Fruit fly (Drosophila melanogaster) whole organism, embryonic: ENCODE measurements around the gene CG9667.

Experiments used
- Atf6 ChIP-seq: fragments of 200-800 bp; sonication (Bioruptor generic); IDR thresholded peaks from 2 replicates; pipeline ENCODE4 v1.3.6; 2022; ENCODE audit warnings: missing biosample characterization, missing genetic modification characterization
- Awh ChIP-seq: fragments of 200-800 bp; sonication (Bioruptor generic); IDR thresholded peaks from 2 replicates; pipeline ENCODE4, ENCODE4 v1.3.6; 2022; ENCODE audit warnings: missing biosample characterization, missing genetic modification characterization
- B-H2 ChIP-seq: fragments of 200-800 bp; sonication (Bioruptor generic); optimal IDR thresholded peaks from 2 replicates; lab custom pipeline; 2018; ENCODE audit warnings: missing biosample characterization, mild to moderate bottlenecking, missing genetic modification characterization
- CG10209 ChIP-seq: fragments of 200-800 bp; sonication (Bioruptor generic); optimal IDR thresholded peaks from 3 replicates; lab custom pipeline; 2017; ENCODE audit warnings: missing biosample characterization, mild to moderate bottlenecking, missing genetic modification characterization, missing genetic modification reagents
- CG10431 ChIP-seq: fragments of 200-800 bp; sonication (Bioruptor generic); optimal IDR thresholded peaks from 3 replicates; lab custom pipeline; 2018; ENCODE audit warnings: missing biosample characterization, mild to moderate bottlenecking, missing genetic modification characterization
- CG10959 ChIP-seq: fragments of 200-800 bp; sonication (Bioruptor generic); IDR thresholded peaks from 2 replicates; pipeline ENCODE4 v1.3.6; 2022; ENCODE audit warnings: missing biosample characterization, missing genetic modification characterization
- CG11247 ChIP-seq: fragments of 200-800 bp; sonication (Bioruptor generic); IDR thresholded peaks from 2 replicates; pipeline ENCODE4 v1.3.6; 2022; ENCODE audit warnings: missing biosample characterization, missing genetic modification characterization
- CG14050 ChIP-seq: fragments of 200-800 bp; sonication (Bioruptor generic); IDR thresholded peaks from 3 replicates; pipeline ENCODE4 v1.3.6; 2022; ENCODE audit warnings: missing biosample characterization, missing genetic modification characterization
- CG1529 ChIP-seq: fragments of 200-800 bp; sonication (Bioruptor generic); optimal IDR thresholded peaks from 3 replicates; lab custom pipeline; 2018; ENCODE audit warnings: missing biosample characterization, missing genetic modification characterization
- CG18599 ChIP-seq: fragments of 200-800 bp; sonication (Bioruptor generic); optimal IDR thresholded peaks from 3 replicates; lab custom pipeline; 2017; ENCODE audit warnings: missing biosample characterization, missing genetic modification characterization, mild to moderate bottlenecking, moderate library complexity, missing genetic modification reagents
- CG31388 ChIP-seq: fragments of 200-800 bp; sonication (Bioruptor generic); optimal IDR thresholded peaks from 2 replicates; lab custom pipeline; 2016; ENCODE audit warnings: missing biosample characterization, missing genetic modification characterization
- CG33557 ChIP-seq: fragments of 200-800 bp; sonication (Bioruptor generic); optimal IDR thresholded peaks from 2 replicates; lab custom pipeline; 2019; ENCODE audit warnings: missing biosample characterization, mild to moderate bottlenecking, missing genetic modification characterization, moderate library complexity
- CG3407 ChIP-seq: fragments of 200-800 bp; sonication (Bioruptor generic); optimal IDR thresholded peaks from 2 replicates; lab custom pipeline; 2018; ENCODE audit warnings: missing biosample characterization, mild to moderate bottlenecking, missing genetic modification characterization
- CG3847 ChIP-seq: fragments of 200-800 bp; sonication (Bioruptor generic); IDR thresholded peaks from 2 replicates; pipeline ENCODE4 v1.3.6; 2022; ENCODE audit warnings: missing biosample characterization, missing genetic modification characterization
- CG3995 ChIP-seq: fragments of 200-800 bp; sonication (Bioruptor generic); optimal IDR thresholded peaks from 3 replicates; lab custom pipeline; 2016; ENCODE audit warnings: missing biosample characterization, missing genetic modification characterization
- CG4328 ChIP-seq: fragments of 200-800 bp; sonication (Bioruptor generic); optimal IDR thresholded peaks from 3 replicates; lab custom pipeline; 2017; ENCODE audit warnings: missing biosample characterization, missing genetic modification reagents, missing genetic modification characterization
- CG8290 ChIP-seq, 3 experiments: fragments of 200-800 bp; sonication (Bioruptor generic); optimal IDR thresholded peaks; 2 replicates each; lab custom pipeline; 2016 to 2019; ENCODE audit warnings: missing biosample characterization in 3 of 3, missing genetic modification characterization in 3 of 3, mild to moderate bottlenecking in 2 of 3, moderate library complexity in 1 of 3
- CG8478 ChIP-seq: fragments of >200 bp; optimal IDR thresholded peaks from 2 replicates; lab custom pipeline; 2018
- CG8765 ChIP-seq: fragments of 200-800 bp; sonication (Bioruptor generic); IDR thresholded peaks from 2 replicates; pipeline ENCODE4 v1.3.6; 2022; ENCODE audit warnings: missing biosample characterization, missing genetic modification characterization
- CoRest ChIP-seq: fragments of 200-800 bp; sonication (Bioruptor generic); optimal IDR thresholded peaks from 3 replicates; lab custom pipeline; 2018; ENCODE audit warnings: missing biosample characterization, mild to moderate bottlenecking, missing genetic modification characterization, moderate library complexity
- E2f2 ChIP-seq: fragments of 200-800 bp; sonication (Bioruptor generic); IDR thresholded peaks from 2 replicates; pipeline ENCODE4 v1.3.6; 2022; ENCODE audit warnings: missing biosample characterization, missing genetic modification characterization
- ERR ChIP-seq: fragments of 200-800 bp; sonication (Bioruptor generic); optimal IDR thresholded peaks from 2 replicates; lab custom pipeline; 2016; ENCODE audit warnings: missing biosample characterization, missing genetic modification characterization
- Gsc ChIP-seq: fragments of 200-800 bp; sonication (Bioruptor generic); IDR thresholded peaks from 2 replicates; pipeline ENCODE4 v1.3.6; 2022; ENCODE audit warnings: missing biosample characterization, missing genetic modification characterization
- Lhr ChIP-seq: fragments of 200-800 bp; sonication (Bioruptor generic); optimal IDR thresholded peaks from 3 replicates; lab custom pipeline; 2017; ENCODE audit warnings: mild to moderate bottlenecking, missing biosample characterization, missing genetic modification reagents, missing genetic modification characterization
- MESR4 ChIP-seq: fragments of 200-800 bp; sonication (Bioruptor generic); optimal IDR thresholded peaks from 2 replicates; lab custom pipeline; 2018; ENCODE audit warnings: missing biosample characterization, mild to moderate bottlenecking, missing genetic modification characterization, moderate library complexity
- Med ChIP-seq: fragments of 200-800 bp; sonication (Bioruptor generic); peaks from one replicate; lab custom pipeline; 2016; ENCODE audit warnings: missing biosample characterization, missing genetic modification characterization, mild to moderate bottlenecking, inconsistent platforms, moderate library complexity
- Neu2 ChIP-seq: fragments of 200-800 bp; sonication (Bioruptor generic); optimal IDR thresholded peaks from 3 replicates; lab custom pipeline; 2016; ENCODE audit warnings: missing biosample characterization, missing genetic modification characterization, borderline replicate concordance
- Oli ChIP-seq: fragments of 200-800 bp; sonication (Bioruptor generic); optimal IDR thresholded peaks from 2 replicates; lab custom pipeline; 2018; ENCODE audit warnings: missing biosample characterization, mild to moderate bottlenecking, missing genetic modification characterization, moderate library complexity
- Sox100B ChIP-seq: fragments of 200-800 bp; sonication (Bioruptor generic); optimal IDR thresholded peaks from 3 replicates; lab custom pipeline; 2018; ENCODE audit warnings: missing biosample characterization, mild to moderate bottlenecking, missing genetic modification characterization
- bab2 ChIP-seq: fragments of 200-800 bp; sonication (Bioruptor generic); optimal IDR thresholded peaks from 2 replicates; lab custom pipeline; 2016; ENCODE audit warnings: missing biosample characterization, missing genetic modification characterization
- bsh ChIP-seq, 2 experiments: fragments of 200-800 bp; sonication (Bioruptor generic); optimal IDR thresholded peaks; 2 replicates each; lab custom pipeline; 2017 to 2018; ENCODE audit warnings: mild to moderate bottlenecking in 2 of 2, missing biosample characterization in 2 of 2, missing genetic modification characterization in 2 of 2, moderate library complexity in 1 of 2
- crol ChIP-seq: fragments of 200-800 bp; sonication (Bioruptor generic); IDR thresholded peaks from 2 replicates; pipeline ENCODE4 v1.3.6; 2022; ENCODE audit warnings: missing biosample characterization, missing genetic modification characterization
- ems ChIP-seq: fragments of 200-800 bp; sonication (Bioruptor generic); optimal IDR thresholded peaks from 3 replicates; lab custom pipeline; 2016; ENCODE audit warnings: missing biosample characterization, missing genetic modification characterization
- grn ChIP-seq: fragments of 200-800 bp; sonication (Bioruptor generic); optimal IDR thresholded peaks from 3 replicates; lab custom pipeline; 2017; ENCODE audit warnings: missing biosample characterization, missing genetic modification characterization
- gsb ChIP-seq: fragments of 200-800 bp; sonication (Bioruptor generic); IDR thresholded peaks from 2 replicates; pipeline ENCODE4 v1.3.6; 2022; ENCODE audit warnings: missing biosample characterization, missing genetic modification characterization
- gsb-n ChIP-seq: fragments of 200-800 bp; sonication (Bioruptor generic); optimal IDR thresholded peaks from 3 replicates; lab custom pipeline; 2018; ENCODE audit warnings: missing biosample characterization, mild to moderate bottlenecking, missing genetic modification characterization
- gt ChIP-seq: fragments of 200-800 bp; sonication (Bioruptor generic); IDR thresholded peaks from 2 replicates; pipeline ENCODE4 v1.3.6; 2022; ENCODE audit warnings: missing biosample characterization, missing genetic modification characterization
- her ChIP-seq: fragments of 200-800 bp; sonication (Bioruptor generic); optimal IDR thresholded peaks from 2 replicates; lab custom pipeline; 2016; ENCODE audit warnings: missing biosample characterization, missing genetic modification characterization
- kay ChIP-seq: fragments of 200-800 bp; sonication (Bioruptor generic); optimal IDR thresholded peaks from 2 replicates; lab custom pipeline; 2016; ENCODE audit warnings: missing biosample characterization, missing genetic modification characterization
- lilli ChIP-seq: fragments of 200-800 bp; sonication (Bioruptor generic); optimal IDR thresholded peaks from 3 replicates; lab custom pipeline; 2016; ENCODE audit warnings: missing biosample characterization, missing genetic modification characterization
- lola ChIP-seq, 3 experiments: fragments of >200 bp in 2 of 3; fragments of 200-800 bp in 1 of 3; sonication (Bioruptor generic) in 1 of 3; optimal IDR thresholded peaks; 2 replicates each; lab custom pipeline; 2017 to 2019; ENCODE audit warnings: missing biosample characterization in 3 of 3, missing genetic modification characterization in 3 of 3, mild to moderate bottlenecking in 1 of 3, moderate library complexity in 1 of 3
- nerfin-1 ChIP-seq: fragments of 200-800 bp; sonication (Bioruptor generic); optimal IDR thresholded peaks from 3 replicates; lab custom pipeline; 2019; ENCODE audit warnings: missing biosample characterization, mild to moderate bottlenecking, missing genetic modification characterization, moderate library complexity
- oc ChIP-seq: fragments of 200-800 bp; sonication (Bioruptor generic); optimal IDR thresholded peaks from 2 replicates; lab custom pipeline; 2018; ENCODE audit warnings: missing biosample characterization, mild to moderate bottlenecking, missing genetic modification characterization, moderate library complexity
- otp ChIP-seq: fragments of 200-800 bp; sonication (Bioruptor generic); IDR thresholded peaks from 3 replicates; pipeline ENCODE4, ENCODE4 v1.3.6; 2022; ENCODE audit warnings: missing biosample characterization, missing genetic modification characterization
- sd ChIP-seq: fragments of 200-800 bp; sonication (Bioruptor generic); optimal IDR thresholded peaks from 3 replicates; lab custom pipeline; 2018; ENCODE audit warnings: missing biosample characterization, mild to moderate bottlenecking, missing genetic modification characterization, moderate library complexity
- tup ChIP-seq: fragments of 200-800 bp; sonication (Bioruptor generic); optimal IDR thresholded peaks from 2 replicates; lab custom pipeline; 2016; ENCODE audit warnings: missing biosample characterization, mild to moderate bottlenecking, missing genetic modification characterization, moderate library complexity
- unpg ChIP-seq: fragments of 200-800 bp; sonication (Bioruptor generic); optimal IDR thresholded peaks from 3 replicates; lab custom pipeline; 2018; ENCODE audit warnings: missing biosample characterization, mild to moderate bottlenecking, missing genetic modification characterization, moderate library complexity
- wek ChIP-seq: fragments of 200-800 bp; sonication (Bioruptor generic); optimal IDR thresholded peaks from 3 replicates; lab custom pipeline; 2018; ENCODE audit warnings: missing biosample characterization, mild to moderate bottlenecking, missing genetic modification characterization, moderate library complexity

CG9667 gene

DNA sequence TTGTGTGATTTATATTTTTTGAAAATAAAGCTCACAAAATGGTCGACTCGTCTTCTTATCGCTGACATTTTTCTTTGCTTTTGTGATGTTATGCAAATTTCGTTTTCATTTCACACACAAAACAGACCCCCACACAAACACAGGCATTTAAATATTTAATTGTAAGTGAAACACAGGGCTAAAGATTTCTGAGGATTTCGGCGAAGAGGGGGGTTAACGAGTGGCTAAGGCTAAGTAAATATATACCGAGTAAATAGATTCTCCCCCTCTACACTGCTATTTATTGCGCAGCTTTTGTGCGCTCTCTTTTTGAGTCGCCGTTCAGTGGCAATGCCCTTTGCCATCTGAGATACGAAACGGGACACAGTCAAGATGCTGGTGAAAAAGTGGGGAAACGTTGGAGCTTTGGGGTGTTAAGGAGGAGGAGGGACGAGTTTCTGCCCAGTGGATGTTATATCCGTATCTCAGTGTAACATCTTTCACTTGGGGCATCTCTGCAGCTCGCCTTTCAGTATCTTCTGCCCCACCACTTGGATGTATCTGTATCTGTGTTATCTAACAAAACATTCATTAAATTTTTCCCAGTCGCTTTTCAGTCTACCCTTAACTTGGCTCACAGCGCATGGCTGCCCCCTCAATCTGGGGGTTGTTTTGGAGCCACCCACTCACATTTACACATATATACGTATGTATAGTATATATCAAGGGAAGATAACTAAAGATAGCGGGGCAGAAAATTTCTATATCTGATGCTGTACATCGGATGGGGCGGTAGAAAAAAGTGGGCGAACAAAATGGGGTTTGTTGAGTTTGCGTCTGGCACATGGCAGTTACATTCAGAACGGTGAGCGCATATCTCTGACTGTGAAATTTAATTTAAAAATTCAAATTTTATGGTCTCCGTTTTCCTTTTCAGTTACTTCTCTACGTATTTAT lies 29.8 kb upstream of the CG9667 start (continued):
- TF ChIP-seq CG8290 (GFP tag; optimal IDR thresholded peaks at IDR 0.05; lab: Kevin White, UChicago) = no peak
- TF ChIP-seq CG8290 (tag; optimal IDR thresholded peaks at IDR 0.05; lab: Kevin White, UChicago) = peak in 1 of 2 experiments; percentile 35
- TF ChIP-seq CG3407 (GFP tag; lab: Kevin White, UChicago) = peak; percentile 59
- no peak for TF ChIP-seq Neu2
- no peak for TF ChIP-seq Sox100B (GFP tag; lab: Kevin White, UChicago)
- no peak for TF ChIP-seq oc (tag; lab: Kevin White, UChicago)
- TF ChIP-seq bsh (GFP tag; optimal IDR thresholded peaks at IDR 0.05; lab: Kevin White, UChicago) = peak in 1 of 2 experiments; percentile 50
- TF ChIP-seq CG4328 (GFP tag; lab: Kevin White, UChicago) = peak; percentile 9
- TF ChIP-seq E2f2 = no peak
- no peak for TF ChIP-seq CG8765
- TF ChIP-seq sd (tag; lab: Kevin White, UChicago) = no peak
- TF ChIP-seq CG18599 (GFP tag; lab: Kevin White, UChicago) = peak; percentile 7
- peak; percentile 33 for TF ChIP-seq CG10209 (GFP tag; lab: Kevin White, UChicago)
- TF ChIP-seq CG10431 (GFP tag; lab: Kevin White, UChicago) = peak; percentile 2
- no peak for TF ChIP-seq CG8478 (lab: Kevin White, UChicago)
- TF ChIP-seq wek (GFP tag; lab: Kevin White, UChicago) = peak; percentile 28
- peak; percentile 29 for TF ChIP-seq gsb-n
- TF ChIP-seq gt (GFP tag; lab: Robert Waterston, UW) = no peak
- peak; percentile 29 for TF ChIP-seq Lhr (GFP tag; lab: Kevin White, UChicago)
- TF ChIP-seq MESR4 = no peak
- TF ChIP-seq CG33557 (GFP tag; lab: Kevin White, UChicago) = peak; percentile 49
- no peak for TF ChIP-seq otp (GFP tag; lab: Robert Waterston, UW)
- TF ChIP-seq CoRest (tag; lab: Kevin White, UChicago) = peak; percentile 11
- no peak for TF ChIP-seq CG3995 (GFP tag; lab: Kevin White, UChicago)
- TF ChIP-seq Med (GFP tag; lab: Kevin White, UChicago) = peak; percentile 59
- no peak for TF ChIP-seq Oli
- TF ChIP-seq gsb (GFP tag; lab: Robert Waterston, UW) = no peak
- no peak for TF ChIP-seq CG14050 (GFP tag; lab: Robert Waterston, UW)
- no peak for TF ChIP-seq ERR (GFP tag; lab: Kevin White, UChicago)
- TF ChIP-seq crol (GFP tag; lab: Robert Waterston, UW) = peak; percentile 48; the same call in 1 of the 2 replicates
- no peak for TF ChIP-seq Gsc
- TF ChIP-seq ems = no peak
- no peak for TF ChIP-seq CG3847 (GFP tag; lab: Robert Waterston, UW)
- no peak for TF ChIP-seq Atf6 (GFP tag; lab: Robert Waterston, UW)
- TF ChIP-seq B-H2 (GFP tag; lab: Kevin White, UChicago) = no peak
- TF ChIP-seq tup (GFP tag; lab: Kevin White, UChicago) = no peak
- TF ChIP-seq her (GFP tag; lab: Kevin White, UChicago) = no peak
- no peak for TF ChIP-seq kay (GFP tag; lab: Kevin White, UChicago)
- TF ChIP-seq grn (GFP tag; lab: Kevin White, UChicago) = peak; percentile 95
- peak; percentile 65 for TF ChIP-seq Awh (GFP tag; lab: Robert Waterston, UW)
- TF ChIP-seq unpg (GFP tag; lab: Kevin White, UChicago) = peak; percentile 10
- no peak for TF ChIP-seq lilli (GFP tag; lab: Kevin White, UChicago)
- no peak for TF ChIP-seq CG10959 (GFP tag; lab: Robert Waterston, UW)
- peak; percentile 1 for TF ChIP-seq CG1529
- TF ChIP-seq CG31388 (GFP tag; lab: Kevin White, UChicago) = no peak
- peak; percentile 24 for TF ChIP-seq bab2
- peak; percentile 16 for TF ChIP-seq nerfin-1 (tag; lab: Kevin White, UChicago)
- TF ChIP-seq lola (GFP tag; optimal IDR thresholded peaks at IDR 0.05; lab: Kevin White, UChicago) = peak in 1 of 3 experiments; percentile 10
- 0 out of 2 replicates have a peak, but pooled peaks have one; percentile 43 for TF ChIP-seq CG11247 (GFP tag; lab: Robert Waterston, UW)
